Fruit fly (Drosophila melanogaster) whole organism, adult: ENCODE data around the gene CG3630.

Experiments used
- CG11617 ChIP-seq: fragments of 200-800 bp; sonication (Bioruptor generic); optimal IDR thresholded peaks from 2 replicates; lab custom pipeline; 2017; ENCODE audit warnings: mild to moderate bottlenecking, missing biosample characterization, missing genetic modification reagents, missing genetic modification characterization
- CG12768 ChIP-seq: fragments of 200-800 bp; sonication (Bioruptor generic); optimal IDR thresholded peaks from 2 replicates; lab custom pipeline; 2017; ENCODE audit warnings: missing biosample characterization, missing genetic modification characterization, mild to moderate bottlenecking, moderate library complexity, missing genetic modification reagents
- CG7045 ChIP-seq: fragments of 200-800 bp; sonication (Bioruptor generic); optimal IDR thresholded peaks from 2 replicates; lab custom pipeline; 2017; ENCODE audit warnings: missing biosample characterization, mild to moderate bottlenecking, missing genetic modification characterization
- Clk ChIP-seq: fragments of 200-800 bp; sonication (Bioruptor generic); optimal IDR thresholded peaks from 2 replicates; lab custom pipeline; 2017; ENCODE audit warnings: missing biosample characterization, missing genetic modification characterization
- Crg-1 ChIP-seq: fragments of 200-800 bp; sonication (Bioruptor generic); optimal IDR thresholded peaks from 2 replicates; lab custom pipeline; 2016; ENCODE audit warnings: missing biosample characterization, missing genetic modification characterization
- Mnt ChIP-seq: fragments of 200-800 bp; sonication (Bioruptor generic); optimal IDR thresholded peaks from 2 replicates; lab custom pipeline; 2016; ENCODE audit warnings: missing biosample characterization, mild to moderate bottlenecking, missing genetic modification characterization
- cic ChIP-seq: fragments of 200-800 bp; sonication (Bioruptor generic); optimal IDR thresholded peaks from 2 replicates; lab custom pipeline; 2017; ENCODE audit warnings: missing biosample characterization, mild to moderate bottlenecking, missing genetic modification characterization, moderate library complexity
- cnc ChIP-seq, 2 experiments: fragments of >200 bp; optimal IDR thresholded peaks; 2 replicates each; lab custom pipeline; 2017
- kay ChIP-seq: fragments of 200-800 bp; sonication (Bioruptor generic); peaks from one replicate; lab custom pipeline; 2016; ENCODE audit warnings: missing biosample characterization, missing genetic modification characterization, borderline replicate concordance
- ovo ChIP-seq: fragments of 200-800 bp; sonication (Bioruptor generic); optimal IDR thresholded peaks from 2 replicates; lab custom pipeline; 2016; ENCODE audit warnings: missing biosample characterization, missing genetic modification characterization

- TF ChIP-seq Crg-1 (GFP tag; lab: Kevin White, UChicago) (no peak), Clk (GFP tag; lab: Kevin White, UChicago) (no peak), CG12768 (GFP tag; lab: Kevin White, UChicago) (no peak), CG7045 (GFP tag; lab: Kevin White, UChicago) (no peak), kay (GFP tag; lab: Kevin White, UChicago) (no peak), cic (no peak), Mnt (GFP tag; lab: Kevin White, UChicago) (no peak), ovo (GFP tag; lab: Kevin White, UChicago) (no peak), cnc (optimal IDR thresholded peaks at IDR 0.05; lab: Kevin White, UChicago) (no peak), CG11617 (GFP tag; lab: Kevin White, UChicago) (no peak)
Measured at dm6 chrX:2212327-2212820, 50.4 kb downstream of the CG3630 start.
